Fruit fly (Drosophila melanogaster): Measurements from ENCODE around the gene VhaAC45RP.

The VhaAC45RP gene

DNA sequence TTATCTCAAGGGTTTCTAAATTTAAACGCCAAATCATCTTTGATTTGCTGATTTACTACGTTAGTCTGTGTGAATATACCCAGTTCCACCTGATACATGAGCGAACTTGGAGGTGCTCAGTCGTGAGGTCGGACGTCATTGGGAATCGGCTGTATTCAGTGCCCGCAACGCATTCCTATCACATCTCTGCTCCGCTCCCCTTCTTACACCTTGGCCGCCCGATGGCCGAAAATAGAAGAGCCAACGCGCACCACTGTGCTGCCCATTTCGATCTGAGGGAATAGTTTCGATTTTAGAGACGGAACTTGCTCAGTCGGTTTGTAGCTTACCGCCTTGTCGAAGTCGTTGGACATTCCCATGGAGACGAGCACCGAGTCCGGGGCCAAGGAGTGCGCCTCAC is 10.1 kb upstream of the VhaAC45RP start:
- TF ChIP-seq insv (optimal IDR thresholded peaks at IDR 0.05), result no peak
- TF ChIP-seq ttk (optimal IDR thresholded peaks at IDR 0.05), result no peak
- no peak for TF ChIP-seq Myc (optimal IDR thresholded peaks at IDR 0.05)
- no peak for TF ChIP-seq psq (optimal IDR thresholded peaks at IDR 0.05)
- no peak for TF ChIP-seq Sin3A (optimal IDR thresholded peaks at IDR 0.05)
- TF ChIP-seq h (optimal IDR thresholded peaks at IDR 0.05), result no peak

DNA sequence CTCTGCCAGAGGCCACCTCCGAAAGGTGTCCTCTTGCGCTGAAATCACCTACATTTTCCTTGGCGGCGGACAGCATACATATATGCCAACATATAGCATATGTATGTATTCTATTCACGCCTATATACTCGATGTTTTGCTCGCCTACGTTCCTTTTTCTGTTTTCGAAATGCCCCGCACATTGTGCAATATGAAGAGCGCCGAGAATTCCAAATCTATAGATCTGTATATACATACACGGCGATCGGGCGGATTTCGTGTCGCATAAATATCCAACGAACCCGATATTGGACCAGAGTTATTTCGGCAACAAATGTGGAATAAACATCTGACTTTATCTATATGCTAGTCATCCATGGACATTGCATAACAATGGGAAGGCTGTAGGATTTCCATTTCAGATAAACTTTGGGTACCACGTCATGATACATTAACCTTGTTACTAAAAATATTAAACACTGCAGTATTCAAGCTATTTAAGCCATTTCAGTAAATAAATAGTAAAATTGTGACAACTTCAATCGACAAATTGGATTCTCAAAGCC is 8.9 kb upstream of the VhaAC45RP start:
- no peak for TF ChIP-seq psq (optimal IDR thresholded peaks at IDR 0.05)
- no peak for TF ChIP-seq Myc (optimal IDR thresholded peaks at IDR 0.05)
- no peak for TF ChIP-seq Sin3A (optimal IDR thresholded peaks at IDR 0.05)
- TF ChIP-seq insv (optimal IDR thresholded peaks at IDR 0.05), result no peak

DNA sequence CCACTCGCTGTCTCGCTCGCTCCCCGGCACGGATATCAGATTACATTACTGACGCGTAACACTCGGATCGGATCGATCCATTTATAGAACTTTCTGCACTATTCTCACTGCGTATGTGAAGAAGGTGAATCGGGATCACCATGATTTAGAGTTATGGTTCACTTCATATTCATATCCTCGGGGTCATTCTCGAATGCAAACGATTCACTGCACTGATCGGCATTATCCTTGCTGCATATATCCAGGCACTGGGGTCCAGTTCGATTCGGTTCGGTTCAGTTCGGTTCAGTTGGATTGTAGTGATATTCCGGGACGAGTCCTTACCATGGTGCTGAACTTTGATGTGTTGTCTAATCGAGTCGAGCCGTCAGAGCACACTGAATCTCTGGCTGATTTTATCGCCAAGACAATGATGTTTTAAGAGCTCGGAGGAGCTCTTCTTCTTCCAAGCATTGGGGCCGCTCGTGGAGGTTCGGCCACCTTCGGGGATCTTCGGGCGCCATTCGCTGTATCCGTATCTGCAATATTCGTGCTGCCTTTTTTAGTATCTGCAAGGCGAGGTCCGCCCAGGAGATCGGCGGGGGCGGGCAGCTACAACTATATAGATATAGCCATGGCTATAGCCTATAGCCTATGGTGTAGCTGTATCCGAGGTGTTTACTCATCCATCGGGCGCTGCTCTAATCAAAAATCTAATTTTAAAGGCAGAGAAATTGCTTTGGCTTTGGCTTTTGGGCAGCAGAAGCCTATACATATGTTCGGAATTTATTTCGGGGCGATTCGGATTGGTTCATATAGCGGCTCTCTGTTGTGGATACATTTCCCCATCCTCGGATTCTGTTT is 8.2 kb upstream of the VhaAC45RP start, which contains the start of gene Mlc2:
Gene Mlc2, minus strand, starts transcription at position 392 of the 843 bp plus-strand sequence.
- no peak for TF ChIP-seq ttk (optimal IDR thresholded peaks at IDR 0.05)
- TF ChIP-seq psq (optimal IDR thresholded peaks at IDR 0.05), result no peak
- TF ChIP-seq insv (optimal IDR thresholded peaks at IDR 0.05), result no peak
- no peak for TF ChIP-seq Sin3A (optimal IDR thresholded peaks at IDR 0.05)
- no peak for TF ChIP-seq h (optimal IDR thresholded peaks at IDR 0.05)
- TF ChIP-seq Myc (optimal IDR thresholded peaks at IDR 0.05), result no peak

DNA sequence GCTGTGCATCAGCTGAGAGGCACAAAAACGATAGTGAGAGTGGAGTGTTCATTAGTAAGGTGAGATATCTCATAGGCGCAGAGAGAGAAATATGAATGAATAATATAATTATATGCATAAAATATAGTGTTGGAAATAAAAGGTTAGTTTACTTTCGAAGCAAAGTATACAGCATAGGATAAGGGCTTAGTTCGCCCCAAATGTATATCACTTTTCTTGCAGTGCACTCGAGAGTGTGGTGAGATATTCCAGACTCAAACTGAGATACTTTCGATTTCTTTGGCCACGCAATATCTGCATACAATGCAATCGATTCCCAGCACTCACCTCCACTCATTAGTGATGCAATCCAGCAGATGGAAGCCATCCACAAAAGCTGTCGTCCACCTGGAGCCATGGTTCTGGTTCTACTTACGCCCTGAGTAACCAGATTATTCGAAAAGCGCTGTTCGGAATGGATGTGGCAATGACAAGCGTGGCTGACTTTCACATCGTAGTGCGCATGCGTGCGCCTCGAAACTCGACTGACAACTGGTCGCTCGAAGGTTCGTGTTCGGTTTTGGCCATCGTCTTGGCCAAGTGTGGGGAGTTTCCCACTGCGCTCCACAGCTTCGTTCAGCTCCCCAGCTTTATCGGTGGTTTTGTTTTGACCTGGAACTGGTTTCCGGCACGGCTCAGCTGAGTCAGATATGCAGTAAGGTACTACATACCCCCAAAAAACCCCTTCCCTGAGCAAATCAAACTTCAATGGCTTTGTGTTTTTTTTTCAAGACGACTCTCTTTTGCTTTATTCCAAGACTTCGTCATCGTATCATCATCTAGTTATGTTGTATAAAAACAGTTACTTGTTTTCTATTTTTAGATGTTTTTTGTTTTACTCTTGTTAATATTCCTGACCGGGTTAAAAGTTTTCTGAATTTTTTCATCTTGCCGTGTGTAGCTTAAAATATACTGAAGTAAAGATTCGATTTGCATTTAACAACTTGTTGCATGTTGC is 4.8 kb upstream of the VhaAC45RP start, which contains the start of gene Rsod:
Gene Rsod, minus strand, starts transcription at position 537 of the 997 bp plus-strand sequence.
- no peak for TF ChIP-seq psq (optimal IDR thresholded peaks at IDR 0.05)
- no peak for TF ChIP-seq h (optimal IDR thresholded peaks at IDR 0.05)
- TF ChIP-seq ttk (optimal IDR thresholded peaks at IDR 0.05), result no peak

DNA sequence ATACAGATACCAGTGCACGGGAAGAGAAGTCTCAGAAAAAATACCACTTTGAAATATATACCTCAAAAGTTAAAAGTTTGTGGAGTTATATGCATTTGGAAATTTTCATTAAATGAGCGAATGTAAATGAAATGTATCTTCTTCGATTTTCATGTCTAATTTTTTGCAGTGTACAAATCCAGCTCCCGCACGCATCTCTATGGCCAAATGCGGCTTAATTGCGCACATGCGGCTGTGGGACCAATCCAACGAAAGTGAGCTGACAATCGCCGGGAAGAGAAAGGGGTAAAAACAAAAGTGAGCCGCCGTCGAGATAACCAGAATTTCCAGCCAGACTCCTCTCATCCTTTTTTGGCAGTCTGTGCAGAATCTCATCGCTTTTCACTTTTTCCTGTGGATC is 2.1 kb downstream of the VhaAC45RP start:
- TF ChIP-seq insv (optimal IDR thresholded peaks at IDR 0.05) (no peak), h (optimal IDR thresholded peaks at IDR 0.05) (no peak)

DNA sequence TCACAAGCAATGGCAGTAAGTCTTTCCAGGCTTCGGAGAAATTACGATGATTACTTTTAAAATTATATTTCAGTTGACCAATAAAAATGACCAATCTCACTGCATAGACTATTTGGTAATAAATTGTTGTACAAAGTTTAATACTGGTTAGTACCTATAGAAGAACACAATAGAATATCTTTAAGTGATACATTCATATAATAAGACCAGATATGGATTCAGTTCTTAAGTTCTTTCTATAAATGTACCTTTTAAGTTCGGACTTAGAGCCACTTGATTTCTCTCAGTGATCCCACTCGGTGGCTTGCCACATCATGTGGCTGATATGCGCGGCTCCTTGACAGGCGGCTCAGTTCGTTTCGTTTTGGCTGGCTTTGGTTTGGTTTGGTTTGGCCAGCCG is 3.0 kb downstream of the VhaAC45RP start:
- no peak for TF ChIP-seq insv (optimal IDR thresholded peaks at IDR 0.05)
- TF ChIP-seq Sin3A (optimal IDR thresholded peaks at IDR 0.05), result no peak

DNA sequence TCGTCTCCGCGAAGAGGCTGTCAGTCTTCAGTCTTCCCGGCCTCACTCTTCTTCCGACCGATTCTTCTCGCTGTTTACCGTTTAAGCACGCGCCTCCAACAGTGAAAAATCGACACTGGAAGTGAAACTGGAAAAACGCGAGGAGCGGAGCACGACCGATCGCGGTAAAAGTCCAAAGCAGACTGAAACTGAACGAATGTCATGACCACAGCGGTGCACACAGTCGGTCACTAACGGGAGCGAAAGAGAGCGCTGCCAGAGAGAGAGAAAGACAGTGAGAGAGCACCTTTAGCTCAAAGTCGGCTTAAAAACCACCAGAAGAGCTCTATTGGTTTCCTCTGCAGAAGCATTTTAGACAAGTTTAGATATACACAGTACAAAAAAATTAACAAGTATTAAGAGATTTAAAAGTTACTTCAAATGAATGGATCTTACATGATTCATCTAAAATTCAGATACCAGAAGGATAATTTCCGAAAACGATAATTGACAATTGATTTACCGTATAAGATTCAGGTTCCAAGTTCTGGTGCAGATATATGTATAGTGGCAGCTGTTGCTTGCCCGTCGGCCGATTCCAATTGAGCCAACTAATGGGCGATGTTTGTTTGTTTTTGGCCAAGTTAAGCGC is 5.8 kb downstream of the VhaAC45RP start, which contains the start of gene CG11498:
Gene CG11498, minus strand, starts transcription at position 162 of the 631 bp plus-strand sequence.
- no peak for TF ChIP-seq psq (optimal IDR thresholded peaks at IDR 0.05)
- TF ChIP-seq h (optimal IDR thresholded peaks at IDR 0.05), result no peak
- no peak for TF ChIP-seq Myc (optimal IDR thresholded peaks at IDR 0.05)
- TF ChIP-seq insv (optimal IDR thresholded peaks at IDR 0.05), result no peak
- no peak for TF ChIP-seq ttk (optimal IDR thresholded peaks at IDR 0.05)
- TF ChIP-seq Sin3A (optimal IDR thresholded peaks at IDR 0.05), result no peak

DNA sequence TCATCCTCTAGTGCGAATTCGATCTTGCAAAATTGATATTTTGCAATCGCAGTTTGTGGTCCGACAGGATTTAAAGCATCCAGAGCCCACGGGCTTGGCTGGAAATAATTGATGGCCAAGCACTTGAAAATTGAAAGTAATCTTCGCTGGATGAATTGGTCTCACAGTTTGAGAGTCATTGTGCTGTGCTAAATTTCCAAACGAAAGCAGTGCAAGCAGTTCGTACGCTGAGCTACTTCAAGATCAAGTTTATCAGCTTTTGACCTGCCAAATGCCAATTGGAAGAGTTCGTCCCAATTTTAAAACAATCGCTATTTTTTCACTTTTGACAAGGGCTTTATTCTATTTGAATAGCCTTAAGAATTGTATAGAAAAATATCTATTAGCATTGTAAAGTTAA is 12.4 kb downstream of the VhaAC45RP start:
- TF ChIP-seq h (optimal IDR thresholded peaks at IDR 0.05), result no peak
- no peak for TF ChIP-seq Sin3A (optimal IDR thresholded peaks at IDR 0.05)
- TF ChIP-seq insv (optimal IDR thresholded peaks at IDR 0.05), result no peak
- TF ChIP-seq Myc (optimal IDR thresholded peaks at IDR 0.05), result no peak
- no peak for TF ChIP-seq psq (optimal IDR thresholded peaks at IDR 0.05)
- TF ChIP-seq ttk (optimal IDR thresholded peaks at IDR 0.05), result no peak

DNA sequence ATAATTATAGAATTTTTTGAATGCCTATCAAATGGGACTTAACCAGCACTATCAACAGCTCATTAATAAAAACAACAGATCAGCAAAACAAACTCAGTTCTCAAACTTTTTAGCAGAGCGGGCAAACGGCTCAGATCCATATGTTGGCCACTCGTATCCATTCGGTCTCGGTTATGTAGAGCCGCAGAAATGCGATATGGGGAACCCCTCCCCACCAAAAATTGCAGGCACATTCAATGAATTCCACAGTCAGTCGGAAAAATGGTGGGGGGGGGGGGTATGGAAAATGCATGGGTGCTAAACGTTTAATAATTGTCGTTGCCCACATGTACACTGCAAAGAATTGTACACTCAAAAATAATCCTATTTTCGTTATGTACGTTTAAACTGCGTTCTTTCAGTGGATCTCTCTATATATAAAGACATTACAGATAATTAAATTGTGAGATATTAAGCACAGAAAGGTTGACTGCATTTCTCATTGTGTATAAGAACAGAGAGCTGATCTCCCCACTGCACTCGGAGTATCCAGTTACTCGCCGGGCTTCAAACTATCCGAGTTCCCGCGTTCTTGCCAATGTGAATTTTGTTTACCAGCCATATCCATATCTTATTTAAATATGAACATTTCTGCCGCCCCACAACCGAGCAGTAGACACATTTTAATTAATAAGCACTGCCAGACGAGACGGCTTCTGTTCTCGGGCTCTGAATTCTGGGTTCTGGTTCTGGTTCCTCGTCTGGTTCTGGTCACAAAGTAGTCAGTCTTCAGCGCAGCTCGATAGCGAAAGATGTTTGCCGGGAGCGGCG is 14.7 kb downstream of the VhaAC45RP start, which contains the start of gene CG15529:
Gene CG15529, plus strand, starts transcription at position 760 of the 810 bp plus-strand sequence.
- TF ChIP-seq Myc (optimal IDR thresholded peaks at IDR 0.05), result no peak
- TF ChIP-seq Sin3A (optimal IDR thresholded peaks at IDR 0.05), result no peak
- no peak for TF ChIP-seq insv (optimal IDR thresholded peaks at IDR 0.05)
- TF ChIP-seq ttk (optimal IDR thresholded peaks at IDR 0.05), result no peak
- TF ChIP-seq psq (optimal IDR thresholded peaks at IDR 0.05), result no peak
- no peak for TF ChIP-seq h (optimal IDR thresholded peaks at IDR 0.05)

DNA sequence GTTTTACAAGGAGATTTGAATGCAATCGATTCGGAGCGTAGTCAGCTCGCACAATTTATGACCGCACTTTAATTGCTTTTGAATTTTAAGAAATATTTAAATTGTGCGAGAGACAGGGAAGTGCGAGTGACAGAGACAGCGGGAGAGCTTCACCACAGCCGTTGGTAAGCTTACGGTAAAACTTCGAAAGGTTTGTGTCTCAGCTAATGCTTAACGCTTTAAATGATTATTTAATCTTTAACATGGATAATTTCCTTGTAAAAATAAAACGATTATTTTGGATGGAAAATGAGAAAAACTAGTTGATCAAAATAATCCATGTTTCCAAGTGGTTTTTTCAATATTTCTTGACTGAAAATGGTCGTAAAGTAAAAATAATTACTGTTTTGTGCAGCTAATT is 15.6 kb downstream of the VhaAC45RP start:
- TF ChIP-seq ttk (optimal IDR thresholded peaks at IDR 0.05), result no peak
- no peak for TF ChIP-seq Myc (optimal IDR thresholded peaks at IDR 0.05)

DNA sequence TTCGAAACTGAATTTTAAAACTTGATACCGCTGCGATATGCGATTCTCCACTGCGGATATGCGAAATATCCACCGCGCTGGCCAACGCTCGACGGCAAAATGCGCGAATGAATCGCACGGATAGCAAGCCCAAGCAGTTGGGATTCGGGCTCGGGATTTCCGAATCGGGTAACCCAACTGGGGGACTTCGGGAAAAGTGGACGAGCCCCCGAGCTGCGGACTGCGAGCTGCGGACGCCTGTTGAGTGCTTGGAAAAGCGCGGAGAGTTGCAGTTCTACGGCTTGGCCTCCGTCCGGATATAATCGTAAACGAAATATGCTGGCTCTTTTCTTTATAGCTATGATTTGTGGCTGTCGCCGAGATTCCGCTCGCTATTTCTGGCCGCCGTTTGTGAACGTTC is 16.7 kb downstream of the VhaAC45RP start, which contains the start of gene AdoR:
Gene AdoR, minus strand, starts transcription at position 101 of the 400 bp plus-strand sequence.
- TF ChIP-seq psq (optimal IDR thresholded peaks at IDR 0.05), result no peak

Measured in Kc167 (cell line).